Worm (Caenorhabditis elegans) whole organism, L3 larva: ENCODE results near the gene T23F6.2.

Source experiments
- aly-2 ChIP-seq: fragments of 150-350 bp; optimal IDR thresholded peaks from 2 replicates; lab custom pipeline; 2014; ENCODE audit warnings: missing biosample characterization, missing genetic modification characterization
- ama-1 ChIP-seq: fragments of 150-350 bp; optimal IDR thresholded peaks from 2 replicates; lab custom pipeline; 2018
- egl-27 ChIP-seq: sonication (generic microtip); optimal IDR thresholded peaks from 4 replicates; lab custom pipeline; 2017; ENCODE audit warnings: missing biosample characterization, missing genetic modification reagents, missing genetic modification characterization
- elt-3 ChIP-seq, 3 experiments: fragments of 150-350 bp in 1 of 3; sonication (generic microtip) in 2 of 3; optimal IDR thresholded peaks; 2 replicates in 2 of 3; 4 replicates in 1 of 3; lab custom pipeline; 2014 to 2017; ENCODE audit warnings: missing biosample characterization in 3 of 3, missing genetic modification characterization in 3 of 3
- lin-39 ChIP-seq: fragments of 150-350 bp; optimal IDR thresholded peaks from 2 replicates; lab custom pipeline; 2018; ENCODE audit warnings: missing biosample characterization, missing genetic modification reagents, missing genetic modification characterization
- nhr-12 ChIP-seq: fragments of 150-350 bp; optimal IDR thresholded peaks from 2 replicates; lab custom pipeline; 2014; ENCODE audit warnings: missing biosample characterization, missing genetic modification characterization
- nhr-77 ChIP-seq: fragments of 150-350 bp; optimal IDR thresholded peaks from 2 replicates; lab custom pipeline; 2014; ENCODE audit warnings: missing biosample characterization, missing genetic modification characterization
- sea-2 ChIP-seq: fragments of 150-350 bp; sonication (generic microtip); optimal IDR thresholded peaks from 4 replicates; lab custom pipeline; 2014; ENCODE audit warnings: missing biosample characterization, missing genetic modification reagents, missing genetic modification characterization
- skn-1 ChIP-seq: fragments of 150-350 bp; optimal IDR thresholded peaks from 2 replicates; lab custom pipeline; 2014; ENCODE audit warnings: missing biosample characterization, missing genetic modification characterization

ce11 chrIV:12698880-12699279 is 22.3 kb upstream of the T23F6.2 start:
- TF ChIP-seq lin-39 (tag; lab: Kevin White, UChicago) (no peak), nhr-12 (no peak), skn-1 (tag; lab: Kevin White, UChicago) (no peak), nhr-77 (no peak), ama-1 (lab: Kevin White, UChicago) (no peak), sea-2 (no peak), egl-27 (no peak), elt-3 (tag; optimal IDR thresholded peaks at IDR 0.05; lab: Kevin White, UChicago) (no peak), aly-2 (tag; lab: Kevin White, UChicago) (no peak)
